Fruit fly (Drosophila melanogaster) Kc167 (cell line): Measurements from ENCODE around the gene CG33795.

Experiments
- Myc ChIP-seq: fragments of >200 bp; optimal IDR thresholded peaks from 2 replicates; lab custom pipeline; 2017; ENCODE audit warnings: missing external identifiers
- h ChIP-seq: fragments of >200 bp; optimal IDR thresholded peaks from 3 replicates; lab custom pipeline; 2018; ENCODE audit warnings: missing external identifiers
- insv ChIP-seq: fragments of >200 bp; optimal IDR thresholded peaks from 3 replicates; lab custom pipeline; 2018; ENCODE audit warnings: missing external identifiers
- psq ChIP-seq: fragments of >200 bp; optimal IDR thresholded peaks from 2 replicates; lab custom pipeline; 2017; ENCODE audit warnings: missing external identifiers

dm6 chr3L:16131264-16132066, 39.7 kb downstream of the CG33795 start, which contains the start of the genes Trs20 and elg1:
- TF ChIP-seq psq (lab: Kevin White, UChicago) = no peak
- no peak for TF ChIP-seq Myc (lab: Kevin White, UChicago)
- no peak for TF ChIP-seq h (lab: Kevin White, UChicago)
- TF ChIP-seq insv (lab: Kevin White, UChicago) = no peak
